Worm (Caenorhabditis elegans): Measurements from ENCODE around the gene cyp-33B1.

DNA sequence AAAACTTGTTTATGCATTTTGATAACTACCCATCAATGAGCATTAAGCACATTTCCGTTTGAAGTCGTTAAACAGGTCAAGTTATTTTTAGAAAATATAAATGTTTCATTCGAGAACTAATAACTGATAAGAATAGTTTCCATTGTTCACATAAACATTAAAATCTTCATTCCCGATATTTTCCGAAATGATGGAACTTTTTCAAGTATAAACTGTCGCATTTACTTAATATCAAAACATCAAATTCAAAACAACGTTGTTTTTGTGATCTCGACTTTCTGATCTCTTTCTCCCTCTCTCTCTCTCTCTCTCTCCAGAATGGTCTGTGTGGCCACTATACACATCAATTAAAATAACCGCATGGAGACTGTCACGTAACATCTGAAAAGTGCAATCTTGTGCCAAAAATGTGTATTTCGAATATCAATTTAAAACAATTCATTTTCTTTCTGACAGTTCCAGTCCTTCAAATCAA is 33.3 kb downstream of the cyp-33B1 start:
- TF ChIP-seq aly-2 (tag; optimal IDR thresholded peaks at IDR 0.05) (no peak), ama-1 (optimal IDR thresholded peaks at IDR 0.05) (peak; percentile 73), egl-27 (tag; optimal IDR thresholded peaks at IDR 0.05) (no peak), Y55F3AM.14 (GFP tag; optimal IDR thresholded peaks at IDR 0.05) (no peak), nhr-25 (tag; optimal IDR thresholded peaks at IDR 0.05) (peak; percentile 0), nhr-11 (tag; optimal IDR thresholded peaks at IDR 0.05) (no peak), alr-1 (tag; optimal IDR thresholded peaks at IDR 0.05) (no peak), crh-2 (tag; optimal IDR thresholded peaks at IDR 0.05) (peak; percentile 38), C34F6.9 (tag; optimal IDR thresholded peaks at IDR 0.05) (no peak), nhr-77 (tag; optimal IDR thresholded peaks at IDR 0.05) (no peak)

Data from whole organism, L2 larva.